Fruit fly (Drosophila melanogaster): ENCODE data around the gene gt.

DNA sequence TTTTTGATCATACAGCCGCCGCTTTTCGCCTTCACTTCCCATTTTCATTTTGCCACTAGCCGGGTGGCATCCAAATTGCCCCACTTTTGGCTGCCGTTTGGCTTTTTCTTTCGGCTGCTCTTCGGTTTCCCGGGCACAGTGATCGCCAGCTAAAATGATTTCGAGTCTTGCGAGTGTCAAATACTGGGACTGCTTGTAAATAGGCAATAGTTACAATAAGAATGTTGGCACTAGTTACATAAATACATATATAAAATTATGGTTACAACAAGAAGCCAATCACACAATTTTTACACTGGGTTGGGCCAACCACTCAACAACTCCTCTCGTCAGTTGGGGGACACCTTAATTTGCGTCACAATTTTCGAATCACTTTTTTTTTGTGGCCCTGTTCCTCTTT, 31.1 kb upstream of the gt start:
- TF ChIP-seq CG8478 (optimal IDR thresholded peaks at IDR 0.05): no peak
- no peak for TF ChIP-seq CTCF (optimal IDR thresholded peaks at IDR 0.05)

Measured in S2 (cell line).